Fruit fly (Drosophila melanogaster) Kc167 (cell line): Measurements from ENCODE around the gene gzl.

Experiments
- Myc ChIP-seq: fragments of >200 bp; optimal IDR thresholded peaks from 2 replicates; lab custom pipeline; 2017; ENCODE audit warnings: missing external identifiers
- Sin3A ChIP-seq: fragments of >200 bp; optimal IDR thresholded peaks from 2 replicates; lab custom pipeline; 2018; ENCODE audit warnings: missing external identifiers
- h ChIP-seq: fragments of >200 bp; optimal IDR thresholded peaks from 3 replicates; lab custom pipeline; 2018; ENCODE audit warnings: missing external identifiers
- insv ChIP-seq: fragments of >200 bp; optimal IDR thresholded peaks from 3 replicates; lab custom pipeline; 2018; ENCODE audit warnings: missing external identifiers
- psq ChIP-seq: fragments of >200 bp; optimal IDR thresholded peaks from 2 replicates; lab custom pipeline; 2017; ENCODE audit warnings: missing external identifiers
- ttk ChIP-seq: sonication (Bioruptor generic); optimal IDR thresholded peaks from 2 replicates; lab custom pipeline; 2017; ENCODE audit warnings: missing external identifiers

The gzl gene

DNA sequence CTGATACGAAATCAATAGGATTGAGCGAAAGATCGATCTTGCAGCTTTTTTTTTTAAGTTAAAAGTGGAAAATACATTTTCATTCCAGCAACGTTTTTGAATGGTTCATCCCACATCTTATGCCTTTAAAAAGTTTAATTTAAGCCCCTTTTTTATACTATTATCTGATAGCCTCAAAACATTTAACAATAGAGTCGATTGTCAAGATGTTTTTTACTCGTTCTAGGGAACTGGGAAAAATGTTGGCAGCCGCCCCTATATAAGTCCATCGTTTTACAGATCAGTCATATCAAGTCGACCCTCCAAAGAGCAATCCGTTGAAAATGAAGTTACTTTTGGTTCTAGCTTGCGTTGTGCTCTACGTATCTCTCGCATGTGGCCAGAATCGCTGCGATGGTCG lies 5.2 kb upstream of the gzl start, which contains the start of gene CG42537:
CG42537 (plus strand) TSS at position 301 of the 400 bp plus-strand sequence.
- TF ChIP-seq h (lab: Kevin White, UChicago), result no peak
- no peak for TF ChIP-seq psq (lab: Kevin White, UChicago)
- no peak for TF ChIP-seq Sin3A (lab: Kevin White, UChicago)
- TF ChIP-seq insv (lab: Kevin White, UChicago), result no peak
- no peak for TF ChIP-seq ttk (lab: Kevin White, UChicago)
- TF ChIP-seq Myc (lab: Kevin White, UChicago), result no peak

- TF ChIP-seq ttk (lab: Kevin White, UChicago) (no peak), h (lab: Kevin White, UChicago) (no peak), insv (lab: Kevin White, UChicago) (no peak), psq (lab: Kevin White, UChicago) (no peak), Myc (lab: Kevin White, UChicago) (no peak), Sin3A (lab: Kevin White, UChicago) (no peak)
Observed at dm6 chr3R:6380129-6380528, 2.6 kb upstream of the gzl start, which contains the start of the genes CG1024 and TfIIFalpha. Gene CG1024 (minus strand): TSS chr3R:6380328. Gene TfIIFalpha (plus strand): TSS chr3R:6380467.

- TF ChIP-seq Sin3A (lab: Kevin White, UChicago) (no peak), ttk (lab: Kevin White, UChicago) (no peak), insv (lab: Kevin White, UChicago) (no peak), h (lab: Kevin White, UChicago) (no peak), psq (lab: Kevin White, UChicago) (no peak), Myc (lab: Kevin White, UChicago) (no peak)
Observed at dm6 chr3R:6381784-6382183, 930 bp upstream of the gzl start.

DNA sequence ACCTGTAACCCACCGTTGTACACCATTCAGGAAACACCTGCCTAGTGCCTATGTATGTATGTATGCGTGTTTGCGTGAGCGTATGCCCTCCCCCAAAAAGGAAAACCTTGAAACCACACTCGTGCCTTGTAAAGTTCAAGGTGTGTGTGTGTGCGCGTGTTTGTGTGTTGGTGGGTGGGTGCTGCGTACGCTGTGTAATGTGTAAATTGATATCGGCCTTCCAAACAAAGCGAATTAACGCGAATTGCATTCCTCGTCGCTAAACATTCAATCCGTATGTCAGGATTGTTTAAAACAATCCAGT lies 704 bp downstream of the gzl start:
- TF ChIP-seq ttk (lab: Kevin White, UChicago) (no peak), Sin3A (lab: Kevin White, UChicago) (no peak), Myc (lab: Kevin White, UChicago) (no peak), insv (lab: Kevin White, UChicago) (no peak), psq (lab: Kevin White, UChicago) (no peak), h (lab: Kevin White, UChicago) (no peak)

- TF ChIP-seq ttk (lab: Kevin White, UChicago) (no peak), psq (lab: Kevin White, UChicago) (no peak), Sin3A (lab: Kevin White, UChicago) (no peak), Myc (lab: Kevin White, UChicago) (no peak), insv (lab: Kevin White, UChicago) (no peak), h (lab: Kevin White, UChicago) (no peak)
Observed at dm6 chr3R:6388414-6388830, 5.7 kb downstream of the gzl start.

DNA sequence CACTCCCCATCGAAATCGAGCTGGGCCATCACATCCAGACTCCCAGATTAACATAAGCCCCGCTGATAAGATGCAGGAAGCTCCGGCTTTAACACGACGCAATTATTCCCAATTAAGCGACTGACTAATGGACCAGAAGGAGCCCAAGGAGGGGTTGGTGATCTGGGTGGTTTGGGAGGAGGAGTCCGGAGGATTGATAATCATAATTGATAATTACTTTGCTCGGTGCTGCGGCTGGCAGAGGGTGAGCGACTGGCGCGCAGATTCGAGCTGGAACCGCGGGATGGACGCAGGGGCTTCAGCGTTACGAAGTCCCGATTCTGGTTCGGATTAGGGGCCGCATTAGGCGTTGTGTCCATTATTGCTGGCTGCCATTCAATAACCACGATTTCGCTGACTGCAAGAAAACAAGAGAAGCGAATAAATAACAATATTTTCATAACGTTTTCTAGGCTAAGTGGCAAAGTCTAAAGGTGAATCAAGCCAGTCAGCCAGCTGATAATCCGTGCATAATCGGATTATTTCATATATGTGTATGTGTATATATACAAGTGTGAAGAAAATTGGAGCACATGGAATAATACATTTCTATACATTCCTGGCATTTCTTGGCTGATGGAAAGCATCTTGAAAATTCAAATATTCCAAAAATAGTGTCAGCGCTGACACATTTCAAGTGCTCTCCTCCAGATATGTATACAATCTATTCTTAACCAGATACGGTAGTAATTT lies 11.0 kb downstream of the gzl start:
- TF ChIP-seq ttk (lab: Kevin White, UChicago), result no peak
- no peak for TF ChIP-seq psq (lab: Kevin White, UChicago)
- no peak for TF ChIP-seq insv (lab: Kevin White, UChicago)
- no peak for TF ChIP-seq Sin3A (lab: Kevin White, UChicago)
- TF ChIP-seq h (lab: Kevin White, UChicago), result no peak
- TF ChIP-seq Myc (lab: Kevin White, UChicago), result no peak

dm6 chr3R:6394247-6394522 lies 11.5 kb downstream of the gzl start:
- no peak for TF ChIP-seq Sin3A (lab: Kevin White, UChicago)
- TF ChIP-seq psq (lab: Kevin White, UChicago), result no peak
- TF ChIP-seq h (lab: Kevin White, UChicago), result no peak
- no peak for TF ChIP-seq Myc (lab: Kevin White, UChicago)
- TF ChIP-seq ttk (lab: Kevin White, UChicago), result no peak
- TF ChIP-seq insv (lab: Kevin White, UChicago), result no peak

DNA sequence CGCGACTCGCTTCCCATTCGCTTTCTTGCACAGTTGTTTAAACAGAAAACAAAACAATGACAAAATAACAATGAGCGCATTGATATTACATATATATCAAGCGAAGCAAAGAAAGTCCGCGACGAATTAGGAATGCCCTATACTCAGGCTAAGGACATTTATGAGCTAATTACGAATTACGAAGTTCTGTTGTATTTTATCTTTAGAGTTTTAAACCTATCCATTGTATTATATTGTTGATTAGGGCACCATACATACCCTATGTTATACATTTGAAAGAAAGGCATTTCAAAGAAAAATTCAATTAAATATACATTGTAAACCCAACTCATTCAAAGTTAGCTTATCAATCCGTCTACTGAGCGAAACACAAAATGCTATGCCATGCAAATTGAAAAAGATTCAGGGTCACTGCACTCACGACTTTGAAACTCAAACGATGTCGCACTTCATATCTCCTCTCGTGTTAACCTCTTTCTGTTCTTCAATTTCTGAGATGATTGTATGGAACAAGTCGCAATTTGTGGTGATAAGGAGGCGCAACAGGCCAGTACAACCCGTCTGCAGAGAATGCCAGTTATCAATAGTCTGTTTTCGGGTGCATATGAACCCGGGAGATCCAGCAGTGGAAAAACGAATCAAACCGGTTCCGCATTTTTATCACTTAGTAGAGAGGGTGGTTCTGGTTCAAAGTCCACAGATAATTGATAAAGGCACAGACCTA lies 13.0 kb downstream of the gzl start:
- TF ChIP-seq Sin3A (lab: Kevin White, UChicago), result no peak

dm6 chr3R:6396613-6397012 lies 13.9 kb downstream of the gzl start:
- no peak for TF ChIP-seq Myc (lab: Kevin White, UChicago)
- no peak for TF ChIP-seq insv (lab: Kevin White, UChicago)
- no peak for TF ChIP-seq psq (lab: Kevin White, UChicago)
- no peak for TF ChIP-seq ttk (lab: Kevin White, UChicago)
- no peak for TF ChIP-seq Sin3A (lab: Kevin White, UChicago)
- no peak for TF ChIP-seq h (lab: Kevin White, UChicago)

dm6 chr3R:6397611-6398092 lies 14.9 kb downstream of the gzl start:
- no peak for TF ChIP-seq Sin3A (lab: Kevin White, UChicago)

- TF ChIP-seq Sin3A (lab: Kevin White, UChicago), result no peak
- no peak for TF ChIP-seq insv (lab: Kevin White, UChicago)
- TF ChIP-seq ttk (lab: Kevin White, UChicago), result no peak
- no peak for TF ChIP-seq h (lab: Kevin White, UChicago)
- TF ChIP-seq Myc (lab: Kevin White, UChicago), result no peak
- TF ChIP-seq psq (lab: Kevin White, UChicago), result no peak
Observed at dm6 chr3R:6399289-6399688, 16.6 kb downstream of the gzl start.

- TF ChIP-seq ttk (lab: Kevin White, UChicago) (no peak), psq (lab: Kevin White, UChicago) (no peak), h (lab: Kevin White, UChicago) (no peak), Sin3A (lab: Kevin White, UChicago) (no peak), insv (lab: Kevin White, UChicago) (no peak), Myc (lab: Kevin White, UChicago) (no peak)
Observed at dm6 chr3R:6399752-6400151, 17.0 kb downstream of the gzl start.
